Fruit fly (Drosophila melanogaster): ENCODE results near the gene CG45065.
A peak's percentile ranks its signal among the peaks of the same experiment; 100 is the strongest.

The CG45065 gene

DNA sequence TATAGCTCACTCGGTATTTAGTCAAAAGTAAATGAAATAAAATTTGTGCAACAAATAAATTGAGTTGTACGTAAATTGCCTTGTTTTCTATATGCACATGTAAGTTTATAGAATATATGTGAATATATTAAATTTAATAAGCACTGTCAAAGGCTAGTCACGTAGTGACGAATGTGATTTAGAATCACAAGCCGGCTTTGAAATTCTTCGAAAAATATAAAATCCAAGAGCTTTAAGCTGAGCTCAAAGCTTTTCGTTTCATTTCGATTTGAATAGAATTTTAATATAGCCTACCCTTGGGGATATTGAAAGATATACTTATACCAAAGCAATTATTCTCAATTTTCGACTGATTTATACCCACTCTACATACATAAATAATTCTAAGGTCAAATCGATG lies 32.3 kb downstream of the CG45065 start:
- peak; percentile 81 for TF ChIP-seq kay (GFP tag; ENCODE audit: borderline replicate concordance)
- TF ChIP-seq ovo (GFP tag; optimal IDR thresholded peaks at IDR 0.05): no peak

- TF ChIP-seq CG14711 (tag; optimal IDR thresholded peaks at IDR 0.05) (no peak), cnc (optimal IDR thresholded peaks at IDR 0.05) (no peak), tj (GFP tag; optimal IDR thresholded peaks at IDR 0.05) (no peak), CG33017 (tag; optimal IDR thresholded peaks at IDR 0.05) (no peak), Crg-1 (GFP tag; optimal IDR thresholded peaks at IDR 0.05) (no peak), pad (GFP tag; optimal IDR thresholded peaks at IDR 0.05) (no peak), Mnt (GFP tag; optimal IDR thresholded peaks at IDR 0.05) (no peak), CG12768 (GFP tag; optimal IDR thresholded peaks at IDR 0.05) (no peak), cic (GFP tag; optimal IDR thresholded peaks at IDR 0.05) (no peak), CG11617 (GFP tag; optimal IDR thresholded peaks at IDR 0.05) (no peak), CG5204 (GFP tag; optimal IDR thresholded peaks at IDR 0.05) (no peak), Clk (GFP tag; optimal IDR thresholded peaks at IDR 0.05) (no peak), CG1620 (GFP tag; optimal IDR thresholded peaks at IDR 0.05) (no peak)
Observed at dm6 chrX:14848755-14849354, 33.5 kb downstream of the CG45065 start, which contains the start of gene CG9522. Gene CG9522, minus strand, starts transcription at chrX:14848808.

DNA sequence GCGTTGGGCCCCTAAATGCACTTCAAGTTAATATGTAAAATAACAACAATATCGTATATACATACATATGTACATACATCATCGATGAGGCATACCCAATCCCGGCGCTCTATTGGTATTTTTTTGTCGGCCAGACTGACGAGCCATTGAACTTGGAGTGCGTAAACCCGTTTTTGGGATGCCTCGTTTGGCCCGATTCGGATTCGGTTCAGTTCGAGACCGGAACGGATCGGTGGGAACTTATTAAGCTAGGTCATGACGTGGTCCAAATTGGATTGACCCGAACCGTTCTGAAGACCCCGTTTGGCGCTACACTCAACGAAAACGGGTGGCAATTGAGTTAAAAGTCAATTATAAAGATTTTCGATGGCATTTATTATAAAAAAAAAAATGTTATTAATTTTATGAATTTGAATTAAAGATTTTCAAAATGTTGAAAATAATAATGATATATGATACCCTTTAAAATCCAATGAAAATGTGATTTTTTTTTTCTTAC lies 36.2 kb downstream of the CG45065 start:
- TF ChIP-seq CG7101 (tag; optimal IDR thresholded peaks at IDR 0.05): no peak
- TF ChIP-seq CG33017 (tag; optimal IDR thresholded peaks at IDR 0.05): no peak
- TF ChIP-seq Crg-1 (GFP tag; optimal IDR thresholded peaks at IDR 0.05): no peak
- no peak for TF ChIP-seq cic (GFP tag; optimal IDR thresholded peaks at IDR 0.05)
- no peak for TF ChIP-seq CG11617 (GFP tag; optimal IDR thresholded peaks at IDR 0.05)
- TF ChIP-seq CG12768 (GFP tag; optimal IDR thresholded peaks at IDR 0.05): no peak
- TF ChIP-seq pad (GFP tag; optimal IDR thresholded peaks at IDR 0.05): no peak
- no peak for TF ChIP-seq CG1620 (GFP tag; optimal IDR thresholded peaks at IDR 0.05)
- TF ChIP-seq CG5204 (GFP tag; optimal IDR thresholded peaks at IDR 0.05): no peak
- TF ChIP-seq bab1 (GFP tag; optimal IDR thresholded peaks at IDR 0.05): no peak
- no peak for TF ChIP-seq CG7045 (GFP tag; optimal IDR thresholded peaks at IDR 0.05)
- no peak for TF ChIP-seq CG14711 (tag; optimal IDR thresholded peaks at IDR 0.05)
- TF ChIP-seq toe (GFP tag; optimal IDR thresholded peaks at IDR 0.05): no peak
- TF ChIP-seq kay (GFP tag; ENCODE audit: borderline replicate concordance): no peak
- TF ChIP-seq Mnt (GFP tag; optimal IDR thresholded peaks at IDR 0.05): no peak
- TF ChIP-seq cnc (optimal IDR thresholded peaks at IDR 0.05): no peak
- no peak for TF ChIP-seq ovo (GFP tag; optimal IDR thresholded peaks at IDR 0.05)
- TF ChIP-seq tj (GFP tag; optimal IDR thresholded peaks at IDR 0.05): no peak
- no peak for TF ChIP-seq Hr96 (GFP tag; optimal IDR thresholded peaks at IDR 0.05)

DNA sequence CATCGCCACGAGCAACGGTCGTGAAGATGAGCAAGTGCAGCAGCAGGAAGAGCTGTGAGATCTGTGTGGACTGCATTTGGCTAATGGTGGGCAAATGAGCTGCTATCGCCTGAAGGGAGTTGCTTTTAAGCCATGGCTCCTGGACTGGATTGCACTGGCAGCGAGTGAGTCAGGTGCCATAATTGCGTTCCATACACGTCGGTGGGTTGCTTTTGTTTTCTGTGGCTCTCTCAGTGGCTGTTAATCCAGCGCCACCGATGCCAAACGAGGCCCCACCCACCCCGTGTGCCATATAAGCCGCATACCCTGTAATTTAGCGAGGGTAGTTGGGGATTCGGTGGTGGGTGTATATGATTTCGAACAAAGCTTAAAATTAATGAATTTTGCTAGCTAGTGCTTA lies 37.7 kb downstream of the CG45065 start, which contains the start of gene CG12539:
Gene CG12539, minus strand, starts transcription at position 101 of the 400 bp plus-strand sequence.
- TF ChIP-seq CG11617 (GFP tag; optimal IDR thresholded peaks at IDR 0.05): no peak
- no peak for TF ChIP-seq CG7101 (tag; optimal IDR thresholded peaks at IDR 0.05)
- no peak for TF ChIP-seq cic (GFP tag; optimal IDR thresholded peaks at IDR 0.05)
- no peak for TF ChIP-seq tj (GFP tag; optimal IDR thresholded peaks at IDR 0.05)
- TF ChIP-seq Hr96 (GFP tag; optimal IDR thresholded peaks at IDR 0.05): no peak
- TF ChIP-seq bab1 (GFP tag; optimal IDR thresholded peaks at IDR 0.05): no peak
- TF ChIP-seq pad (GFP tag; optimal IDR thresholded peaks at IDR 0.05): no peak
- no peak for TF ChIP-seq Mnt (GFP tag; optimal IDR thresholded peaks at IDR 0.05)

- TF ChIP-seq cic (GFP tag; optimal IDR thresholded peaks at IDR 0.05): no peak
- no peak for TF ChIP-seq CG7101 (tag; optimal IDR thresholded peaks at IDR 0.05)
- no peak for TF ChIP-seq ovo (GFP tag; optimal IDR thresholded peaks at IDR 0.05)
- TF ChIP-seq Hr96 (GFP tag; optimal IDR thresholded peaks at IDR 0.05): no peak
- no peak for TF ChIP-seq pad (GFP tag; optimal IDR thresholded peaks at IDR 0.05)
- TF ChIP-seq CG12768 (GFP tag; optimal IDR thresholded peaks at IDR 0.05): no peak
- TF ChIP-seq kay (GFP tag; ENCODE audit: borderline replicate concordance): no peak
- TF ChIP-seq Crg-1 (GFP tag; optimal IDR thresholded peaks at IDR 0.05): no peak
- TF ChIP-seq tj (GFP tag; optimal IDR thresholded peaks at IDR 0.05): no peak
- no peak for TF ChIP-seq CG14711 (tag; optimal IDR thresholded peaks at IDR 0.05)
- no peak for TF ChIP-seq Clk (GFP tag; optimal IDR thresholded peaks at IDR 0.05)
- no peak for TF ChIP-seq bab1 (GFP tag; optimal IDR thresholded peaks at IDR 0.05)
- no peak for TF ChIP-seq CG1620 (GFP tag; optimal IDR thresholded peaks at IDR 0.05)
- no peak for TF ChIP-seq CG33017 (tag; optimal IDR thresholded peaks at IDR 0.05)
- no peak for TF ChIP-seq CG7045 (GFP tag; optimal IDR thresholded peaks at IDR 0.05)
- TF ChIP-seq toe (GFP tag; optimal IDR thresholded peaks at IDR 0.05): no peak
- TF ChIP-seq CG11617 (GFP tag; optimal IDR thresholded peaks at IDR 0.05): no peak
Observed at dm6 chrX:14841893-14842505, 40.4 kb downstream of the CG45065 start.

DNA sequence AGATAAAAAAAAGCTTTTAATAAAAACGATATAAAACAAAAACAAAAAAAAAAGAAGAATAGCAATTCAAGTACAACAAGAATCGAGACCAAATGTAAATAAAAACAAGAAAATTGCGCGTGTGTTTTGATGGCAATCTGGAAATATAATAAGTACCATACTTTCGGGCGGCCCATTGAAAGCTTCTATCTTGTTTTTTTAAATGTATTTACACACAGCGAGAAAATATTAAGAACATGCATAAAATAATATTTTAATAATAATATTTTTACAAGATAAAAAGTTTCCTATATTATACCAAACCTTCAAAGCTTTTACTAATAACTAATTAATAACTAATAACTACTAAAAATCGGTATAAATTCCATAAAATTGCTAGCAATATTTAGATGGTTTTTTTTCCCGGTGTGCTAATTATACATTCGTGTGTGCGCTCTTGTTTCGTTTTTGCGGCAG lies 41.9 kb downstream of the CG45065 start:
- no peak for TF ChIP-seq toe (GFP tag; optimal IDR thresholded peaks at IDR 0.05)
- peak; percentile 37 for TF ChIP-seq CG7101 (tag; optimal IDR thresholded peaks at IDR 0.05)
- TF ChIP-seq tj (GFP tag; optimal IDR thresholded peaks at IDR 0.05): no peak
- TF ChIP-seq CG1620 (GFP tag; optimal IDR thresholded peaks at IDR 0.05): no peak
- TF ChIP-seq Crg-1 (GFP tag; optimal IDR thresholded peaks at IDR 0.05): no peak
- TF ChIP-seq pad (GFP tag; optimal IDR thresholded peaks at IDR 0.05): no peak
- TF ChIP-seq CG14711 (tag; optimal IDR thresholded peaks at IDR 0.05): peak; percentile 37
- no peak for TF ChIP-seq CG5204 (GFP tag; optimal IDR thresholded peaks at IDR 0.05)
- no peak for TF ChIP-seq cnc (optimal IDR thresholded peaks at IDR 0.05)
- no peak for TF ChIP-seq CG7045 (GFP tag; optimal IDR thresholded peaks at IDR 0.05)
- no peak for TF ChIP-seq cic (GFP tag; optimal IDR thresholded peaks at IDR 0.05)
- TF ChIP-seq Clk (GFP tag; optimal IDR thresholded peaks at IDR 0.05): no peak
- no peak for TF ChIP-seq Mnt (GFP tag; optimal IDR thresholded peaks at IDR 0.05)
- peak; percentile 93 for TF ChIP-seq kay (GFP tag; ENCODE audit: borderline replicate concordance)
- TF ChIP-seq ovo (GFP tag; optimal IDR thresholded peaks at IDR 0.05): no peak
- no peak for TF ChIP-seq Hr96 (GFP tag; optimal IDR thresholded peaks at IDR 0.05)
- TF ChIP-seq CG12768 (GFP tag; optimal IDR thresholded peaks at IDR 0.05): no peak
- no peak for TF ChIP-seq CG11617 (GFP tag; optimal IDR thresholded peaks at IDR 0.05)
- TF ChIP-seq bab1 (GFP tag; optimal IDR thresholded peaks at IDR 0.05): peak; percentile 10
- peak; percentile 15 for TF ChIP-seq CG33017 (tag; optimal IDR thresholded peaks at IDR 0.05)
